Fruit fly (Drosophila melanogaster) whole organism, embryonic: ENCODE measurements around the gene CG42445.
A peak's percentile ranks its signal among the peaks of the same experiment; 100 is the strongest.

ENCODE experiments used
- Blimp-1 ChIP-seq: fragments of 200-800 bp; sonication (Bioruptor generic); optimal IDR thresholded peaks from 3 replicates; lab custom pipeline; 2018; ENCODE audit warnings: missing biosample characterization, missing genetic modification characterization, mild to moderate bottlenecking, moderate library complexity, missing genetic modification reagents
- BtbVII ChIP-seq: fragments of 200-800 bp; sonication (Bioruptor generic); optimal IDR thresholded peaks from 3 replicates; lab custom pipeline; 2017; ENCODE audit warnings: missing biosample characterization, mild to moderate bottlenecking, missing genetic modification characterization
- CG10267 ChIP-seq: fragments of 200-800 bp; sonication (Bioruptor generic); optimal IDR thresholded peaks from 2 replicates; lab custom pipeline; 2018; ENCODE audit warnings: missing biosample characterization, mild to moderate bottlenecking, missing genetic modification characterization, moderate library complexity
- CG10462 ChIP-seq: fragments of 200-800 bp; sonication (Bioruptor generic); optimal IDR thresholded peaks from 2 replicates; lab custom pipeline; 2016; ENCODE audit warnings: missing biosample characterization, missing genetic modification characterization
- CG10654 ChIP-seq: fragments of 200-800 bp; sonication (Bioruptor generic); optimal IDR thresholded peaks from 2 replicates; lab custom pipeline; 2016; ENCODE audit warnings: missing biosample characterization, missing genetic modification characterization
- CG10979 ChIP-seq: fragments of 200-800 bp; sonication (Bioruptor generic); optimal IDR thresholded peaks from 2 replicates; lab custom pipeline; 2018; ENCODE audit warnings: missing biosample characterization, mild to moderate bottlenecking, missing genetic modification characterization, moderate library complexity
- CG1647 ChIP-seq: fragments of 200-800 bp; sonication (Bioruptor generic); optimal IDR thresholded peaks from 3 replicates; lab custom pipeline; 2016; ENCODE audit warnings: missing biosample characterization, missing genetic modification characterization
- CG17385 ChIP-seq: fragments of 200-800 bp; sonication (Bioruptor generic); optimal IDR thresholded peaks from 3 replicates; lab custom pipeline; 2018; ENCODE audit warnings: missing biosample characterization, mild to moderate bottlenecking, missing genetic modification characterization
- CG18476 ChIP-seq: fragments of 200-800 bp; sonication (Bioruptor generic); optimal IDR thresholded peaks from 2 replicates; lab custom pipeline; 2016; ENCODE audit warnings: missing biosample characterization, mild to moderate bottlenecking, missing genetic modification characterization
- CG34224 ChIP-seq: fragments of 200-800 bp; sonication (Bioruptor generic); IDR thresholded peaks from 3 replicates; pipeline ENCODE4 v1.3.6; 2022; ENCODE audit warnings: missing biosample characterization, missing genetic modification characterization; ENCODE audit not compliant: partially characterized antibody
- CG3726 ChIP-seq: fragments of 200-800 bp; sonication (Bioruptor generic); IDR thresholded peaks from 3 replicates; pipeline ENCODE4, ENCODE4 v1.3.6; 2022; ENCODE audit warnings: missing biosample characterization, missing genetic modification characterization
- CG43689 ChIP-seq: fragments of 200-800 bp; sonication (Bioruptor generic); IDR thresholded peaks from 2 replicates; pipeline ENCODE4 v1.3.6; 2022; ENCODE audit warnings: missing biosample characterization, missing genetic modification characterization
- CG6813 ChIP-seq: fragments of 200-800 bp; sonication (Bioruptor generic); optimal IDR thresholded peaks from 2 replicates; lab custom pipeline; 2017; ENCODE audit warnings: missing biosample characterization, missing genetic modification characterization, mild to moderate bottlenecking, moderate library complexity, missing genetic modification reagents
- CG8478 ChIP-seq: fragments of >200 bp; optimal IDR thresholded peaks from 2 replicates; lab custom pipeline; 2018
- CG9437 ChIP-seq: fragments of 200-800 bp; sonication (Bioruptor generic); optimal IDR thresholded peaks from 2 replicates; lab custom pipeline; 2018; ENCODE audit warnings: missing biosample characterization, mild to moderate bottlenecking, missing genetic modification characterization
- Dp ChIP-seq: fragments of 200-800 bp; sonication (Bioruptor generic); optimal IDR thresholded peaks from 2 replicates; lab custom pipeline; 2018; ENCODE audit warnings: missing biosample characterization, mild to moderate bottlenecking, missing genetic modification characterization, moderate library complexity
- Drgx ChIP-seq: fragments of 200-800 bp; sonication (Bioruptor generic); IDR thresholded peaks from 2 replicates; pipeline ENCODE4 v1.3.6; 2022; ENCODE audit warnings: missing biosample characterization, missing genetic modification characterization
- Eip74EF ChIP-seq, 2 experiments: fragments of 200-800 bp in 1 of 2; fragments of >200 bp in 1 of 2; sonication (Bioruptor generic) in 1 of 2; optimal IDR thresholded peaks; 2 replicates each; lab custom pipeline; 2017 to 2019; ENCODE audit warnings: missing biosample characterization in 2 of 2, missing genetic modification characterization in 2 of 2, mild to moderate bottlenecking in 1 of 2, moderate library complexity in 1 of 2
- Ets65A ChIP-seq: fragments of 200-800 bp; sonication (Bioruptor generic); peaks from one replicate; lab custom pipeline; 2016; ENCODE audit warnings: missing biosample characterization, missing genetic modification characterization
- Hand ChIP-seq: fragments of 200-800 bp; sonication (Bioruptor generic); optimal IDR thresholded peaks from 2 replicates; lab custom pipeline; 2017; ENCODE audit warnings: mild to moderate bottlenecking, missing biosample characterization, missing genetic modification reagents, missing genetic modification characterization
- Hr39 ChIP-seq: fragments of >200 bp; optimal IDR thresholded peaks from 2 replicates; lab custom pipeline; 2017
- Lim3 ChIP-seq: fragments of 200-800 bp; sonication (Bioruptor generic); IDR thresholded peaks from 2 replicates; pipeline ENCODE4 v1.3.6; 2022; ENCODE audit warnings: missing biosample characterization, missing genetic modification characterization
- MBD-R2 ChIP-seq: fragments of 200-800 bp; sonication (Bioruptor generic); IDR thresholded peaks from 2 replicates; pipeline ENCODE4 v1.3.6; 2022; ENCODE audit warnings: missing biosample characterization, missing genetic modification characterization
- MTF-1 ChIP-seq: fragments of 200-800 bp; sonication (Bioruptor generic); optimal IDR thresholded peaks from 2 replicates; lab custom pipeline; 2018; ENCODE audit warnings: missing biosample characterization, mild to moderate bottlenecking, missing genetic modification characterization, borderline replicate concordance
- NfI ChIP-seq: fragments of 200-800 bp; sonication (Bioruptor generic); optimal IDR thresholded peaks from 3 replicates; lab custom pipeline; 2018; ENCODE audit warnings: missing biosample characterization, mild to moderate bottlenecking, missing genetic modification characterization, moderate library complexity
- Oli ChIP-seq: fragments of 200-800 bp; sonication (Bioruptor generic); optimal IDR thresholded peaks from 2 replicates; lab custom pipeline; 2018; ENCODE audit warnings: missing biosample characterization, mild to moderate bottlenecking, missing genetic modification characterization, moderate library complexity
- Scr ChIP-seq: fragments of 200-800 bp; sonication (Bioruptor generic); IDR thresholded peaks from 2 replicates; pipeline ENCODE4 v1.3.6; 2022; ENCODE audit warnings: missing biosample characterization, missing genetic modification characterization; ENCODE audit not compliant: partially characterized antibody
- Sox102F ChIP-seq: fragments of 200-800 bp; sonication (Bioruptor generic); optimal IDR thresholded peaks from 2 replicates; lab custom pipeline; 2018; ENCODE audit warnings: missing biosample characterization, mild to moderate bottlenecking, missing genetic modification characterization, moderate library complexity
- Stat92E ChIP-seq, 3 experiments: fragments of >200 bp in 2 of 3; fragments of 200-800 bp in 1 of 3; sonication (Bioruptor generic) in 1 of 3; optimal IDR thresholded peaks; 2 replicates each; lab custom pipeline; 2017 to 2019; ENCODE audit warnings: missing biosample characterization in 3 of 3, missing genetic modification characterization in 3 of 3, mild to moderate bottlenecking in 1 of 3, moderate library complexity in 1 of 3
- az2 ChIP-seq: fragments of 200-800 bp; sonication (Bioruptor generic); optimal IDR thresholded peaks from 3 replicates; lab custom pipeline; 2016; ENCODE audit warnings: missing biosample characterization, missing genetic modification characterization
- bbx ChIP-seq: fragments of 200-800 bp; sonication (Bioruptor generic); IDR thresholded peaks from 2 replicates; pipeline ENCODE4 v1.3.6; 2022; ENCODE audit warnings: missing biosample characterization, missing genetic modification characterization; ENCODE audit not compliant: partially characterized antibody
- ci ChIP-seq: fragments of 200-800 bp; sonication (Bioruptor generic); IDR thresholded peaks from 3 replicates; pipeline ENCODE4 v1.3.6; 2022; ENCODE audit warnings: missing biosample characterization, missing genetic modification characterization
- danr ChIP-seq: fragments of 200-800 bp; sonication (Bioruptor generic); IDR thresholded peaks from 2 replicates; pipeline ENCODE4 v1.3.6; 2022; ENCODE audit warnings: missing biosample characterization, missing genetic modification characterization
- dm ChIP-seq: fragments of 200-800 bp; sonication (Bioruptor generic); optimal IDR thresholded peaks from 3 replicates; lab custom pipeline; 2016; ENCODE audit warnings: missing biosample characterization, missing genetic modification characterization
- ftz-f1 ChIP-seq: fragments of 200-800 bp; sonication (Bioruptor generic); optimal IDR thresholded peaks from 2 replicates; lab custom pipeline; 2016; ENCODE audit warnings: missing biosample characterization, missing genetic modification characterization
- gro ChIP-seq: fragments of 200-800 bp; sonication (Bioruptor generic); optimal IDR thresholded peaks from 2 replicates; lab custom pipeline; 2016; ENCODE audit warnings: missing biosample characterization, missing genetic modification characterization
- gsb ChIP-seq: fragments of 200-800 bp; sonication (Bioruptor generic); IDR thresholded peaks from 2 replicates; pipeline ENCODE4 v1.3.6; 2022; ENCODE audit warnings: missing biosample characterization, missing genetic modification characterization
- hbn ChIP-seq: fragments of 200-800 bp; sonication (Bioruptor generic); IDR thresholded peaks from 2 replicates; pipeline ENCODE4 v1.3.6; 2022; ENCODE audit warnings: missing biosample characterization, missing genetic modification characterization; ENCODE audit not compliant: partially characterized antibody
- maf-S ChIP-seq: fragments of 200-800 bp; sonication (Bioruptor generic); optimal IDR thresholded peaks from 2 replicates; lab custom pipeline; 2016; ENCODE audit warnings: missing biosample characterization, missing genetic modification characterization
- nerfin-2 ChIP-seq: fragments of 200-800 bp; sonication (Bioruptor generic); IDR thresholded peaks from 2 replicates; pipeline ENCODE4 v1.3.6; 2022; ENCODE audit warnings: missing biosample characterization, missing genetic modification characterization; ENCODE audit not compliant: partially characterized antibody
- nmo ChIP-seq: fragments of 200-800 bp; sonication (Bioruptor generic); optimal IDR thresholded peaks from 2 replicates; lab custom pipeline; 2018; ENCODE audit warnings: missing biosample characterization, mild to moderate bottlenecking, missing genetic modification characterization, moderate library complexity
- pho ChIP-seq: fragments of 200-800 bp; sonication (Bioruptor generic); optimal IDR thresholded peaks from 2 replicates; lab custom pipeline; 2016; ENCODE audit warnings: missing biosample characterization, missing genetic modification characterization
- pita ChIP-seq: fragments of 200-800 bp; sonication (Bioruptor generic); optimal IDR thresholded peaks from 2 replicates; lab custom pipeline; 2017; ENCODE audit warnings: missing biosample characterization, mild to moderate bottlenecking, missing genetic modification characterization
- pnt ChIP-seq: fragments of 200-800 bp; sonication (Bioruptor generic); optimal IDR thresholded peaks from 3 replicates; lab custom pipeline; 2016; ENCODE audit warnings: missing biosample characterization, missing genetic modification characterization
- row ChIP-seq: fragments of 200-800 bp; sonication (Bioruptor generic); IDR thresholded peaks from 3 replicates; pipeline ENCODE4 v1.3.6; 2022; ENCODE audit warnings: missing biosample characterization, missing genetic modification characterization
- schlank ChIP-seq: fragments of 200-800 bp; sonication (Bioruptor generic); optimal IDR thresholded peaks from 2 replicates; lab custom pipeline; 2018; ENCODE audit warnings: missing biosample characterization, mild to moderate bottlenecking, missing genetic modification characterization
- sens-2 ChIP-seq: fragments of 200-800 bp; sonication (Bioruptor generic); IDR thresholded peaks from 2 replicates; pipeline ENCODE4 v1.3.6; 2022; ENCODE audit warnings: missing biosample characterization, missing genetic modification characterization
- tin ChIP-seq: fragments of 200-800 bp; sonication (Bioruptor generic); optimal IDR thresholded peaks from 3 replicates; lab custom pipeline; 2016; ENCODE audit warnings: missing biosample characterization, missing genetic modification characterization
- vvl ChIP-seq: fragments of 200-800 bp; sonication (Bioruptor generic); IDR thresholded peaks from 2 replicates; pipeline ENCODE4 v1.3.6; 2022; ENCODE audit warnings: missing biosample characterization, missing genetic modification characterization
- wdn ChIP-seq: fragments of 200-800 bp; sonication (Bioruptor generic); IDR thresholded peaks from 2 replicates; pipeline ENCODE4 v1.3.6; 2022; ENCODE audit warnings: missing biosample characterization, missing genetic modification characterization

CG42445 gene

dm6 chr3L:8137448-8137906, 21.2 kb downstream of the CG42445 start, which contains the start of the genes Setx and mus301 (continued):
- peak; percentile 99 for TF ChIP-seq Ets65A (GFP tag; lab: Kevin White, UChicago)
- peak; percentile 77 for TF ChIP-seq az2
- peak; percentile 89 for TF ChIP-seq nmo (GFP tag; lab: Kevin White, UChicago)
- peak; percentile 66; the same call in 1 of the 2 replicates for TF ChIP-seq wdn (GFP tag; lab: Robert Waterston, UW)
- peak; percentile 66 for TF ChIP-seq CG17385 (GFP tag; lab: Kevin White, UChicago)
- TF ChIP-seq vvl (GFP tag; lab: Robert Waterston, UW) = peak; percentile 81
- peak in 1 of 3 experiments; percentile 19 for TF ChIP-seq Stat92E (GFP tag; optimal IDR thresholded peaks at IDR 0.05; lab: Kevin White, UChicago)
- TF ChIP-seq gsb (GFP tag; lab: Robert Waterston, UW) = peak; percentile 59; the same call in 1 of the 2 replicates
- peak; percentile 55 for TF ChIP-seq Oli (tag; lab: Kevin White, UChicago)
- TF ChIP-seq nerfin-2 = no peak
- peak; percentile 68 for TF ChIP-seq row (GFP tag; lab: Robert Waterston, UW)
- peak; percentile 69 for TF ChIP-seq CG10462 (GFP tag; lab: Kevin White, UChicago)
- TF ChIP-seq BtbVII (GFP tag; lab: Kevin White, UChicago) = no peak
- no peak for TF ChIP-seq Lim3
- TF ChIP-seq ftz-f1 (GFP tag; lab: Kevin White, UChicago) = peak; percentile 46
- TF ChIP-seq tin (GFP tag; lab: Kevin White, UChicago) = peak; percentile 85
- TF ChIP-seq schlank (tag; lab: Kevin White, UChicago) = peak; percentile 23
- TF ChIP-seq maf-S (GFP tag; lab: Kevin White, UChicago) = peak; percentile 79
- TF ChIP-seq CG18476 (GFP tag; lab: Kevin White, UChicago) = peak; percentile 82
- no peak for TF ChIP-seq Eip74EF (GFP tag; optimal IDR thresholded peaks at IDR 0.05; lab: Kevin White, UChicago)
- TF ChIP-seq Hr39 (lab: Kevin White, UChicago) = no peak
- TF ChIP-seq CG10267 (tag; lab: Kevin White, UChicago) = peak; percentile 98
- peak; percentile 84 for TF ChIP-seq pita
- TF ChIP-seq MBD-R2 (GFP tag; lab: Robert Waterston, UW) = peak; percentile 96
- no peak for TF ChIP-seq CG8478
- peak; percentile 87 for TF ChIP-seq CG9437
- TF ChIP-seq CG3726 (GFP tag; lab: Robert Waterston, UW) = no peak
- TF ChIP-seq pnt (GFP tag; lab: Kevin White, UChicago) = peak; percentile 76
- no peak for TF ChIP-seq Sox102F (GFP tag; lab: Kevin White, UChicago)
- TF ChIP-seq CG43689 = no peak
- TF ChIP-seq bbx = no peak
- TF ChIP-seq sens-2 = no peak; the same call in 1 of the 2 replicates
- peak; percentile 89 for TF ChIP-seq CG1647 (GFP tag; lab: Kevin White, UChicago)
- TF ChIP-seq ci (GFP tag; lab: Robert Waterston, UW) = peak; percentile 58; the same call in 1 of the 3 replicates
- peak; percentile 69 for TF ChIP-seq CG10979 (tag; lab: Kevin White, UChicago)
- peak; percentile 80 for TF ChIP-seq CG10654 (GFP tag; lab: Kevin White, UChicago)
- no peak for TF ChIP-seq CG34224 (GFP tag; lab: Robert Waterston, UW)
- TF ChIP-seq CG6813 = no peak
- no peak for TF ChIP-seq Drgx (GFP tag; lab: Robert Waterston, UW)
- peak; percentile 85 for TF ChIP-seq Dp (GFP tag; lab: Kevin White, UChicago)
- peak; percentile 88 for TF ChIP-seq pho (GFP tag; lab: Kevin White, UChicago)
- no peak for TF ChIP-seq Hand (GFP tag; lab: Kevin White, UChicago)
- TF ChIP-seq gro (GFP tag; lab: Kevin White, UChicago) = peak; percentile 84
- no peak; the same call in 1 of the 2 replicates for TF ChIP-seq Scr (GFP tag; lab: Robert Waterston, UW)
- no peak for TF ChIP-seq Blimp-1
- peak; percentile 54; the same call in 1 of the 2 replicates for TF ChIP-seq danr (GFP tag; lab: Robert Waterston, UW)
- peak; percentile 80 for TF ChIP-seq dm (GFP tag; lab: Kevin White, UChicago)
- TF ChIP-seq NfI = peak; percentile 80
- no peak for TF ChIP-seq hbn (GFP tag; lab: Robert Waterston, UW)
- no peak for TF ChIP-seq MTF-1 (GFP tag; lab: Kevin White, UChicago)
